Fruit fly (Drosophila melanogaster): Measurements from ENCODE around the gene Acer.
A peak's percentile ranks its signal among the peaks of the same experiment; 100 is the strongest.

Acer gene

dm6 chr2L:8528318-8528717, 6.6 kb downstream of the Acer start, which contains the start of the genes lmgA and lmgB (continued):
- no peak for TF ChIP-seq Fer1 (GFP tag; optimal IDR thresholded peaks at IDR 0.05)
- peak; percentile 69 for TF ChIP-seq nmo (GFP tag; optimal IDR thresholded peaks at IDR 0.05)
- no peak for TF ChIP-seq gce (GFP tag; IDR thresholded peaks at IDR 0.05)
- no peak for TF ChIP-seq CG1792 (GFP tag; optimal IDR thresholded peaks at IDR 0.05)
- TF ChIP-seq CG16815 (GFP tag; optimal IDR thresholded peaks at IDR 0.05) = no peak
- no peak for TF ChIP-seq CG17912 (GFP tag; optimal IDR thresholded peaks at IDR 0.05)
- TF ChIP-seq CG30431 (GFP tag; optimal IDR thresholded peaks at IDR 0.05) = no peak
- peak; percentile 92 for TF ChIP-seq CG16813 (GFP tag; IDR thresholded peaks at IDR 0.05; ENCODE audit: partially characterized antibody)
- no peak for TF ChIP-seq CG17328 (GFP tag; IDR thresholded peaks at IDR 0.05)
- TF ChIP-seq sob (GFP tag; IDR thresholded peaks at IDR 0.05) = peak; percentile 47; the same call in 1 of the 2 replicates
- TF ChIP-seq ems (GFP tag; optimal IDR thresholded peaks at IDR 0.05) = no peak
- peak; percentile 20 for TF ChIP-seq trh (GFP tag; optimal IDR thresholded peaks at IDR 0.05)
- peak; percentile 89 for TF ChIP-seq CG8290 (GFP tag; optimal IDR thresholded peaks at IDR 0.05)
- TF ChIP-seq CG8290 (tag; optimal IDR thresholded peaks at IDR 0.05) = peak; percentile 45 to 74
- peak; percentile 65 for TF ChIP-seq Ptx1 (GFP tag; IDR thresholded peaks at IDR 0.05)
- TF ChIP-seq ci (GFP tag; IDR thresholded peaks at IDR 0.05) = peak; percentile 36; the same call in 1 of the 3 replicates
- peak; percentile 27 for TF ChIP-seq zfh2 (GFP tag; optimal IDR thresholded peaks at IDR 0.05)
- TF ChIP-seq Doc2 (GFP tag; IDR thresholded peaks at IDR 0.05) = no peak
- TF ChIP-seq Ada2b (GFP tag; IDR thresholded peaks at IDR 0.05) = 0 out of 2 replicates have a peak, but pooled peaks have one; percentile 17
- peak; percentile 88 for TF ChIP-seq stwl (tag; optimal IDR thresholded peaks at IDR 0.05)
- TF ChIP-seq hb (GFP tag; IDR thresholded peaks at IDR 0.05; ENCODE audit: partially characterized antibody) = peak; percentile 88
- peak; percentile 12 for TF ChIP-seq unpg (GFP tag; optimal IDR thresholded peaks at IDR 0.05)
- TF ChIP-seq Hmx (GFP tag; optimal IDR thresholded peaks at IDR 0.05) = no peak
- no peak for TF ChIP-seq so (GFP tag; IDR thresholded peaks at IDR 0.05)
- peak; percentile 95 for TF ChIP-seq Hr3 (GFP tag; optimal IDR thresholded peaks at IDR 0.05)
- TF ChIP-seq NC2β (GFP tag; optimal IDR thresholded peaks at IDR 0.05) = no peak
- TF ChIP-seq gem (tag; optimal IDR thresholded peaks at IDR 0.05) = peak; percentile 60
- TF ChIP-seq CG3838 (GFP tag; optimal IDR thresholded peaks at IDR 0.05) = no peak
- peak; percentile 79 for TF ChIP-seq trem (tag; optimal IDR thresholded peaks at IDR 0.05)
- peak; percentile 50 for TF ChIP-seq zen (tag; optimal IDR thresholded peaks at IDR 0.05)
- TF ChIP-seq CG8765 (GFP tag; IDR thresholded peaks at IDR 0.05) = no peak
- TF ChIP-seq sens-2 (GFP tag; IDR thresholded peaks at IDR 0.05) = no peak
- peak; percentile 54 for TF ChIP-seq lbe (GFP tag; optimal IDR thresholded peaks at IDR 0.05)
- peak; percentile 41 for TF ChIP-seq Dek (tag; optimal IDR thresholded peaks at IDR 0.05)
- TF ChIP-seq Sox102F (GFP tag; optimal IDR thresholded peaks at IDR 0.05) = peak; percentile 36
- TF ChIP-seq lilli (GFP tag; optimal IDR thresholded peaks at IDR 0.05) = peak; percentile 70
- TF ChIP-seq CG11696 (GFP tag; IDR thresholded peaks at IDR 0.05) = 0 out of 2 replicates have a peak, but pooled peaks have one; percentile 7
- TF ChIP-seq CG31441 (GFP tag; IDR thresholded peaks at IDR 0.05) = peak; percentile 45; the same call in 1 of the 2 replicates
- peak; percentile 88 for TF ChIP-seq Opbp (GFP tag; IDR thresholded peaks at IDR 0.05; ENCODE audit: partially characterized antibody)
- peak; percentile 16; the same call in 1 of the 3 replicates for TF ChIP-seq CG11456 (GFP tag; IDR thresholded peaks at IDR 0.05)
- TF ChIP-seq CG1602 (GFP tag; optimal IDR thresholded peaks at IDR 0.05) = peak; percentile 42
- peak; percentile 87 for TF ChIP-seq CG7963 (GFP tag; IDR thresholded peaks at IDR 0.05; ENCODE audit: partially characterized antibody)
- TF ChIP-seq slbo (GFP tag; IDR thresholded peaks at IDR 0.05) = peak; percentile 76
- no peak for TF ChIP-seq CG3281 (GFP tag; optimal IDR thresholded peaks at IDR 0.05)
- TF ChIP-seq CG4282 (GFP tag; optimal IDR thresholded peaks at IDR 0.05) = no peak
- TF ChIP-seq tup (GFP tag; optimal IDR thresholded peaks at IDR 0.05) = peak; percentile 40
- no peak for TF ChIP-seq eve (GFP tag; optimal IDR thresholded peaks at IDR 0.05)
- peak; percentile 23 for TF ChIP-seq CG5245 (GFP tag; optimal IDR thresholded peaks at IDR 0.05)
- TF ChIP-seq hkb (optimal IDR thresholded peaks at IDR 0.05) = no peak
- TF ChIP-seq hkb (GFP tag; IDR thresholded peaks at IDR 0.05) = peak; percentile 30; the same call in 1 of the 2 replicates
- TF ChIP-seq B-H2 (GFP tag; optimal IDR thresholded peaks at IDR 0.05) = no peak
- peak; percentile 61 for TF ChIP-seq row (GFP tag; IDR thresholded peaks at IDR 0.05)
